Worm (Caenorhabditis elegans) whole organism, L1 larva: ENCODE data around the gene msp-36.

Experiments used
- F16B12.6 ChIP-seq: fragments of 150-350 bp; optimal IDR thresholded peaks from 2 replicates; lab custom pipeline; 2014; ENCODE audit warnings: missing biosample characterization, missing genetic modification characterization
- Y116A8C.19 ChIP-seq: sonication (generic microtip); optimal IDR thresholded peaks from 2 replicates; lab custom pipeline; 2016; ENCODE audit warnings: missing compliant biosample characterization, missing genetic modification characterization, borderline replicate concordance
- aly-2 ChIP-seq: fragments of 150-350 bp; optimal IDR thresholded peaks from 2 replicates; lab custom pipeline; 2014; ENCODE audit warnings: missing biosample characterization, missing genetic modification characterization
- ama-1 ChIP-seq: fragments of 150-350 bp; optimal IDR thresholded peaks from 2 replicates; lab custom pipeline; 2014
- ceh-82 ChIP-seq, 3 experiments: fragments of 150-350 bp in 1 of 3; sonication (generic microtip) in 2 of 3; optimal IDR thresholded peaks; 2 replicates each; lab custom pipeline; 2014 to 2017; ENCODE audit warnings: missing biosample characterization in 3 of 3, missing genetic modification characterization in 3 of 3
- elt-2 ChIP-seq: sonication (generic microtip); optimal IDR thresholded peaks from 2 replicates; lab custom pipeline; 2016; ENCODE audit warnings: missing genetic modification characterization, mild to moderate bottlenecking, inconsistent platforms, missing compliant biosample characterization, missing genetic modification reagents
- ets-5 ChIP-seq: fragments of 200-800 bp; sonication (Bioruptor generic); IDR thresholded peaks from 2 replicates; pipeline ENCODE4 v1.3.6; 2022; ENCODE audit warnings: missing genetic modification characterization, missing compliant biosample characterization
- fkh-4 ChIP-seq: sonication (generic microtip); optimal IDR thresholded peaks from 2 replicates; lab custom pipeline; 2016; ENCODE audit warnings: missing compliant biosample characterization, missing genetic modification characterization, borderline replicate concordance
- fkh-8 ChIP-seq: sonication (generic microtip); optimal IDR thresholded peaks from 2 replicates; lab custom pipeline; 2016; ENCODE audit warnings: mild to moderate bottlenecking, missing genetic modification characterization, missing compliant biosample characterization
- hlh-4 ChIP-seq: sonication (generic microtip); optimal IDR thresholded peaks from 2 replicates; lab custom pipeline; 2016; ENCODE audit warnings: mild to moderate bottlenecking, missing genetic modification characterization, missing compliant biosample characterization
- lin-15B ChIP-seq: fragments of 150-350 bp; sonication (generic microtip); optimal IDR thresholded peaks from 3 replicates; lab custom pipeline; 2014; ENCODE audit warnings: missing biosample characterization, missing genetic modification characterization
- lin-39 ChIP-seq: fragments of 150-350 bp; optimal IDR thresholded peaks from 2 replicates; lab custom pipeline; 2014; ENCODE audit warnings: missing biosample characterization, missing genetic modification reagents, missing genetic modification characterization
- mdl-1 ChIP-seq, 2 experiments: fragments of 150-350 bp; optimal IDR thresholded peaks; 2 replicates each; lab custom pipeline; 2014 to 2017; ENCODE audit warnings: missing biosample characterization in 2 of 2, missing genetic modification characterization in 2 of 2, inconsistent platforms in 1 of 2
- nhr-19 ChIP-seq: fragments of 200-800 bp; sonication (Bioruptor generic); conservative IDR thresholded peaks from 2 replicates; pipeline ENCODE4 v1.3.6; 2022; ENCODE audit warnings: missing genetic modification characterization, missing compliant biosample characterization
- nhr-237 ChIP-seq: fragments of 150-350 bp; optimal IDR thresholded peaks from 2 replicates; lab custom pipeline; 2014; ENCODE audit warnings: missing biosample characterization, missing genetic modification characterization
- nhr-85 ChIP-seq: sonication (generic microtip); peaks from one replicate; lab custom pipeline; 2016; ENCODE audit warnings: missing genetic modification characterization, inconsistent platforms, missing compliant biosample characterization
- pag-3 ChIP-seq: sonication (generic microtip); optimal IDR thresholded peaks from 2 replicates; lab custom pipeline; 2017; ENCODE audit warnings: missing genetic modification characterization, mild to moderate bottlenecking, missing compliant biosample characterization, antibody characterized with exemption, borderline replicate concordance; ENCODE audit not compliant: insufficient read depth
- rnt-1 ChIP-seq: sonication (generic microtip); optimal IDR thresholded peaks from 2 replicates; lab custom pipeline; 2016; ENCODE audit warnings: mild to moderate bottlenecking, missing genetic modification characterization, moderate library complexity, missing compliant biosample characterization
- skn-1 ChIP-seq: fragments of 150-350 bp; optimal IDR thresholded peaks from 2 replicates; lab custom pipeline; 2014; ENCODE audit warnings: missing biosample characterization, missing genetic modification characterization
- snu-23 ChIP-seq: sonication (generic microtip); optimal IDR thresholded peaks from 2 replicates; lab custom pipeline; 2016; ENCODE audit warnings: missing genetic modification characterization, missing compliant biosample characterization
- sox-4 ChIP-seq: sonication (generic microtip); optimal IDR thresholded peaks from 2 replicates; lab custom pipeline; 2016; ENCODE audit warnings: missing genetic modification characterization, missing compliant biosample characterization
- sup-37 ChIP-seq: fragments of 200-800 bp; sonication (Bioruptor generic); optimal IDR thresholded peaks from 2 replicates; lab custom pipeline; 2018; ENCODE audit warnings: mild to moderate bottlenecking, missing genetic modification characterization, missing compliant biosample characterization

The msp-36 gene

ce11 chrIV:10141930-10142505, 46.8 kb downstream of the msp-36 start, which contains the start of the genes gst-2, gst-4 and dhs-12:
Gene gst-2 (minus strand): TSS chrIV:10142061.
Gene gst-4 (plus strand): TSS chrIV:10142225.
Gene dhs-12 (plus strand): TSS chrIV:10142455.
- TF ChIP-seq ama-1 (lab: Kevin White, UChicago) (no peak), nhr-19 (0 out of 2 replicates have a peak, but pooled peaks have one; percentile 15), elt-2 (tag; lab: Kevin White, UChicago) (peak; percentile 8), skn-1 (tag; lab: Kevin White, UChicago) (peak; percentile 83)

ce11 chrIV:10143640-10144039, 48.4 kb downstream of the msp-36 start, which contains the start of gene msp-38:
Gene msp-38 (minus strand): TSS chrIV:10143740.
- no peak for TF ChIP-seq elt-2 (tag; lab: Kevin White, UChicago)
- TF ChIP-seq ets-5 (GFP tag; lab: Robert Waterston, UW) = no peak
- TF ChIP-seq aly-2 (tag; lab: Kevin White, UChicago) = no peak
- no peak for TF ChIP-seq skn-1 (tag; lab: Kevin White, UChicago)
- no peak for TF ChIP-seq lin-39 (tag; lab: Kevin White, UChicago)
- TF ChIP-seq nhr-85 (tag; lab: Kevin White, UChicago) = no peak
- TF ChIP-seq mdl-1 (tag; optimal IDR thresholded peaks at IDR 0.05; lab: Kevin White, UChicago) = no peak
- no peak for TF ChIP-seq fkh-4 (tag; lab: Kevin White, UChicago)
- no peak for TF ChIP-seq rnt-1
- TF ChIP-seq sox-4 (tag; lab: Kevin White, UChicago) = no peak
- TF ChIP-seq ceh-82 (tag; optimal IDR thresholded peaks at IDR 0.05; lab: Kevin White, UChicago) = no peak
- no peak for TF ChIP-seq snu-23
- no peak for TF ChIP-seq sup-37 (GFP tag; lab: Kevin White, UChicago)
- TF ChIP-seq Y116A8C.19 = no peak
- TF ChIP-seq fkh-8 (tag; lab: Kevin White, UChicago) = no peak

ce11 chrIV:10144487-10144886, 49.3 kb downstream of the msp-36 start:
- TF ChIP-seq skn-1 (tag; lab: Kevin White, UChicago) = peak; percentile 55
- no peak for TF ChIP-seq lin-39 (tag; lab: Kevin White, UChicago)
- TF ChIP-seq hlh-4 (tag; lab: Kevin White, UChicago) = no peak

- TF ChIP-seq F16B12.6 (tag; lab: Kevin White, UChicago) (no peak), nhr-237 (tag; lab: Kevin White, UChicago) (no peak), pag-3 (tag; lab: Kevin White, UChicago) (no peak), lin-15B (no peak)
Measured at ce11 chrIV:10144909-10145308, 49.7 kb downstream of the msp-36 start.
